Fruit fly (Drosophila melanogaster): ENCODE measurements around the gene Als2.

Gene Als2

DNA sequence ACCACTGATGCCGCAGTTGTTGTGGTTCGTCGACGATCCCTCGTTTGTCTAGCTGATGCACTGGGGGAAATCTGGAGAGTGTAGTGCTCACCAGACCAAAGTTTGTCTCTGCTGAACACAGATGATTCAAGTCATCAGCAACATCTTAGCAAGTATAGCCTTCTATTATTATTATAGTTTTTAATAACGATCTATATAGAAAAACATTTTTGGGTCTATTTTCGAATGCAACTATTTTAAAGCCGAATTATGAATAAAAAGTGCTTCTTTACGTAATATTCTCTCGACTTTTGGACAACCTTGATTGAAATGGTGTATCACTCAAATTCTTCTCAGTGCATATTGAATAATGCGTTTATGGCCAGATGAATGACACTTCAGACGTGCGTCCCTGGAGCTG lies 6.2 kb upstream of the Als2 start (continued):
- TF ChIP-seq CG6854 (GFP tag; optimal IDR thresholded peaks at IDR 0.05) (no peak), CG1621 (tag; optimal IDR thresholded peaks at IDR 0.05) (peak; percentile 70), CG8632 (GFP tag; optimal IDR thresholded peaks at IDR 0.05) (peak; percentile 69), Ets96B (tag; optimal IDR thresholded peaks at IDR 0.05) (peak; percentile 91), CG4318 (GFP tag; optimal IDR thresholded peaks at IDR 0.05) (peak; percentile 33), CG32006 (GFP tag; optimal IDR thresholded peaks at IDR 0.05) (peak; percentile 62), ss (GFP tag; optimal IDR thresholded peaks at IDR 0.05) (peak; percentile 91 to 93), lz (GFP tag; optimal IDR thresholded peaks at IDR 0.05) (peak; percentile 19), CG6808 (GFP tag; optimal IDR thresholded peaks at IDR 0.05) (peak; percentile 92), CG10631 (GFP tag; optimal IDR thresholded peaks at IDR 0.05) (peak; percentile 84), CG15336 (GFP tag; IDR thresholded peaks at IDR 0.05) (peak; percentile 49; the same call in 1 of the 2 replicates), Sox15 (GFP tag; optimal IDR thresholded peaks at IDR 0.05) (peak; percentile 34)

DNA sequence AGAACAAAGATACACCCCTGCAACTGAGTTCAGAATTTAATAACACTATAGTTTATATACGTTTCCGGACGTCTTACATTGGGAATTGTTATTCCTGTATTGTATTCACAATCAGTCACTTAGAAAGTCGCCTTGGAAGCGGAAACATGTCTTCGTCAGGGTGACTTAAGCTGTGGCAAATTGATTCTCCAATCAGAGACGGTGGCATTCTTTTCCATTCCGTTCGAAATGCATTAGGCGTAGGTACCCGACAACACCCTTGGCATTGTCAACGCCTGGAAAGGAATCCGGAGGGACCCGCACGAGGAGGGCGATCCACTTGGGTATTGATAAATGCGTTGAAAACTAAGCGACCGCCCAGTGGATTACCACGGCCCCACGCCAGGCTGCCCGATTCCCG lies 4.4 kb upstream of the Als2 start, which contains the start of gene Sfp78E:
Gene Sfp78E, minus strand, starts transcription at position 101 of the 400 bp plus-strand sequence.
- TF ChIP-seq CG34406 (GFP tag; optimal IDR thresholded peaks at IDR 0.05) (no peak), CG6276 (GFP tag; optimal IDR thresholded peaks at IDR 0.05) (no peak), spab (GFP tag; optimal IDR thresholded peaks at IDR 0.05) (no peak), Smox (GFP tag; optimal IDR thresholded peaks at IDR 0.05) (no peak), CG9139 (GFP tag; optimal IDR thresholded peaks at IDR 0.05) (no peak), CG6808 (GFP tag; optimal IDR thresholded peaks at IDR 0.05) (no peak), CG16779 (tag; optimal IDR thresholded peaks at IDR 0.05) (no peak), OdsH (GFP tag; optimal IDR thresholded peaks at IDR 0.05) (no peak), fd59A (GFP tag; optimal IDR thresholded peaks at IDR 0.05) (no peak), vri (GFP tag; optimal IDR thresholded peaks at IDR 0.05) (no peak), eg (GFP tag; IDR thresholded peaks at IDR 0.05) (no peak), CG31627 (GFP tag; optimal IDR thresholded peaks at IDR 0.05) (no peak), Eip93F (GFP tag; optimal IDR thresholded peaks at IDR 0.05) (no peak), svp (GFP tag) (no peak), Hr4 (GFP tag; optimal IDR thresholded peaks at IDR 0.05) (no peak), topi (GFP tag; optimal IDR thresholded peaks at IDR 0.05) (no peak), Lpt (GFP tag; optimal IDR thresholded peaks at IDR 0.05) (no peak), Met (GFP tag; optimal IDR thresholded peaks at IDR 0.05) (no peak), Ets21C (GFP tag; optimal IDR thresholded peaks at IDR 0.05) (no peak)

DNA sequence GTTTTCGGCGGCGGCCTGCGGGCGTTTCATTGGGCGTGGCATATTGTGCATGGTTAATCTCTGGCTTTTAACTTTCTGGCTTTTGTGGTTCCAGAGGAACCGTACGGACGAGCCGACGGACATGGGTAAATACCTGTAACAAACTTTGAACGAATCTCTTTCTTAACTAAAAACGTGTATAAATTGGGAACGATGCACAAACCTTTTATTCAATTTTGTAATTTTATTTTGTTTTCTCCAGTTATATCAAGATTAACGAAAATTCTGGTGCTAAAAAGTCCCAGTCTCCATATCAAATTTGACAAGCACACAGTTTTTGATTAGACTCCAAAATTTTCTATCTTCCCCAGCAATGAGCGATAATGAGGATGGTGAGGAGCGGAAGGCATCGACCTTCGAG lies 7.7 kb downstream of the Als2 start, which contains the start of gene CG11249:
Gene CG11249, plus strand, starts transcription at position 301 of the 400 bp plus-strand sequence.
- TF ChIP-seq OdsH (GFP tag; optimal IDR thresholded peaks at IDR 0.05) (no peak), Sox102F (GFP tag; optimal IDR thresholded peaks at IDR 0.05) (no peak), Smox (GFP tag; optimal IDR thresholded peaks at IDR 0.05) (no peak), Hr39 (GFP tag; optimal IDR thresholded peaks at IDR 0.05) (no peak)

DNA sequence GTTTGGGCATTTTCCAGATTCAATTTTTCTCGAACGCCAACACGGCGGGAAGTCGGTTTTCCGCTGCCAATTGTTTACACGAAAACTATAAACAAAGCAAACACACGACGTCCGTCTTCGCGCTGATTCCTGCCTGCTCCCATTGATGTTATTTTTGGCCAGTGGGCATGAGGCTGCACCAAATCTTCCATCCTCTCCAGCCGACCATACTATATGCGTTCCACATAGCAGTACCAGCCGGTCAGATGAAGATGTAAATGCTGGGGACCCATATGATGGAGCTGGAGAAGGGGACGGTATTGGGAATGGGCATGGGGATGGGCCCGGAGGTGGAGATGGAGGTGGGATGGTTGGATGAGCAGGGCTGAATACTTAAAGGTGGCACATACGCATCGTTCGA lies 12.0 kb downstream of the Als2 start:
- TF ChIP-seq net (GFP tag; optimal IDR thresholded peaks at IDR 0.05) (no peak), CG31627 (GFP tag; optimal IDR thresholded peaks at IDR 0.05) (no peak), CG9139 (GFP tag; optimal IDR thresholded peaks at IDR 0.05) (no peak), CG11294 (GFP tag; IDR thresholded peaks at IDR 0.05) (no peak), Eip75B (GFP tag; optimal IDR thresholded peaks at IDR 0.05) (no peak), eg (GFP tag; IDR thresholded peaks at IDR 0.05) (no peak), CG7368 (GFP tag; optimal IDR thresholded peaks at IDR 0.05) (no peak), Sox15 (GFP tag; optimal IDR thresholded peaks at IDR 0.05) (no peak), CG6808 (GFP tag; optimal IDR thresholded peaks at IDR 0.05) (no peak), Hr38 (GFP tag; optimal IDR thresholded peaks at IDR 0.05) (no peak), Lpt (GFP tag; optimal IDR thresholded peaks at IDR 0.05) (no peak), topi (GFP tag; optimal IDR thresholded peaks at IDR 0.05) (no peak), Eip93F (GFP tag; optimal IDR thresholded peaks at IDR 0.05) (no peak), CG6854 (GFP tag; optimal IDR thresholded peaks at IDR 0.05) (no peak), CG8632 (GFP tag; optimal IDR thresholded peaks at IDR 0.05) (no peak), Sox14 (GFP tag; optimal IDR thresholded peaks at IDR 0.05) (no peak)
